Fruit fly (Drosophila melanogaster) whole organism, wandering third instar larva: ENCODE results near the gene CG17124.
A peak's percentile ranks its signal among the peaks of the same experiment; 100 is the strongest.

Experiments
- Hr78 ChIP-seq: fragments of >200 bp; optimal IDR thresholded peaks from 2 replicates; lab custom pipeline; 2017; ENCODE audit warnings: missing biosample characterization, missing genetic modification characterization
- Sp1 ChIP-seq: fragments of 200-800 bp; sonication (Bioruptor generic); optimal IDR thresholded peaks from 3 replicates; lab custom pipeline; 2019; ENCODE audit warnings: missing biosample characterization, mild to moderate bottlenecking, missing genetic modification characterization, moderate library complexity
- dl ChIP-seq, 2 experiments: fragments of 175-275, 200-275 bp in 1 of 2; fragments of 200-275 bp in 1 of 2; sonication (Bioruptor generic); optimal IDR thresholded peaks; lab custom pipeline; 2018; ENCODE audit warnings: mild to moderate bottlenecking in 2 of 2, missing biosample characterization in 2 of 2, missing genetic modification characterization in 2 of 2, moderate library complexity in 2 of 2; ENCODE audit not compliant: partially characterized antibody in 2 of 2, insufficient read depth in 1 of 2
- fru ChIP-seq: fragments of 200-800 bp; sonication (Bioruptor generic); optimal IDR thresholded peaks from 3 replicates; lab custom pipeline; 2016; ENCODE audit warnings: missing biosample characterization, mild to moderate bottlenecking, missing genetic modification characterization
- jim ChIP-seq: fragments of 175-275, 200-325 bp; sonication (Bioruptor generic); optimal IDR thresholded peaks from 2 replicates; lab custom pipeline; 2016; ENCODE audit warnings: missing biosample characterization, mild to moderate bottlenecking, missing genetic modification characterization
- psq ChIP-seq: fragments of 200-800 bp; sonication (Bioruptor generic); optimal IDR thresholded peaks from 3 replicates; lab custom pipeline; 2017; ENCODE audit warnings: missing biosample characterization, mild to moderate bottlenecking, missing genetic modification characterization, moderate library complexity

DNA sequence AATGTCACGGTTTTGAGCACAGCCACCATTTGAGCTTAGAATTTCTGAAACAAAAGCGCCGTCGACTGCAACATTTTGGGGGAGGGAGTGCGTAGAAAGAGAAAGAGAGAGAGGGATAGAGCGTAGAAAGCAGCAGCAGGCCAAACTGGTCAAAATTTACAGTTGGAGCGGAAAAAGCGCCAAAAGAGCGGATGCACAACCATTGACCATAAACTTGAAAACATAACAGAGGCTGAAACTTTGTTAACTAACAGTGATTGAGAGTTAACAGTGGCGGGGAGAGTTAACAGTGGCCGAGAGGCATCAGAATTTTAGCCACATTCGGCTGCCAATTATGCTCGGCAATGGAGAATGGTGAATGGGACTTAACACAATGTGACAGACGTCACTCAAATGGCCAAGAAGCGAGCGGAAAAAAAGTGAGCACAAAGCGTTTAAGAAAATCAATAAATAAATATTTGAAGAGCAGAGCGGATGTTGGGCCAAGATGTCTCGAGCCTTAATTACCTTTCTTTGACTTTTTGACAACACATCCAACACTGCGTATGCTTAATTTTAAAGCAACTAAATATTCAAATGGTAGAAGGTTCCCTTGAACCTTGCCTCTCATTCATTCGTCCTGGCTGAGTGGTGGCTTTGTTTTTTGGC lies 1.0 kb upstream of the CG17124 start:
- TF ChIP-seq psq (no peak), dl (GFP tag; optimal IDR thresholded peaks at IDR 0.05; lab: Kevin White, UChicago; ENCODE audit: insufficient read depth in 1 of 2, partially characterized antibody in 2 of 2) (peak in 1 of 2 experiments; percentile 38), Sp1 (no peak), Hr78 (no peak), fru (GFP tag; lab: Kevin White, UChicago) (no peak), jim (GFP tag; lab: Kevin White, UChicago) (no peak)
